Worm (Caenorhabditis elegans) whole organism, early embryonic: ENCODE data around the gene wapl-1.

Experiments
- B0310.2 ChIP-seq: sonication (generic microtip); optimal IDR thresholded peaks from 2 replicates; lab custom pipeline; 2016; ENCODE audit warnings: mild to moderate bottlenecking, missing genetic modification characterization, missing compliant biosample characterization
- aly-1 ChIP-seq: sonication (generic microtip); optimal IDR thresholded peaks from 2 replicates; lab custom pipeline; 2016; ENCODE audit warnings: missing genetic modification characterization, missing compliant biosample characterization
- ama-1 ChIP-seq: fragments of 150-350 bp; optimal IDR thresholded peaks from 2 replicates; lab custom pipeline; 2014
- ceh-13 ChIP-seq: fragments of 200-800 bp; sonication (Bioruptor generic); optimal IDR thresholded peaks from 2 replicates; lab custom pipeline; 2018; ENCODE audit warnings: mild to moderate bottlenecking, missing genetic modification characterization, missing compliant biosample characterization
- ceh-36 ChIP-seq: sonication (generic microtip); optimal IDR thresholded peaks from 2 replicates; lab custom pipeline; 2016; ENCODE audit warnings: missing genetic modification characterization, inconsistent platforms, missing compliant biosample characterization
- flt-1 ChIP-seq: fragments of 200-800 bp; sonication (Bioruptor generic); IDR thresholded peaks from 2 replicates; pipeline ENCODE4 v1.3.6; 2022; ENCODE audit warnings: missing genetic modification characterization, missing compliant biosample characterization
- hmbx-1 ChIP-seq: sonication (generic microtip); optimal IDR thresholded peaks from 2 replicates; lab custom pipeline; 2016; ENCODE audit warnings: mild to moderate bottlenecking, missing genetic modification characterization, missing compliant biosample characterization
- hmg-4 ChIP-seq: fragments of 200-800 bp; sonication (Bioruptor generic); optimal IDR thresholded peaks from 2 replicates; lab custom pipeline; 2018; ENCODE audit warnings: mild to moderate bottlenecking, missing genetic modification characterization, missing compliant biosample characterization
- pes-1 ChIP-seq: fragments of 200-800 bp; sonication (Bioruptor generic); IDR thresholded peaks from 2 replicates; pipeline ENCODE4 v1.3.6; 2022; ENCODE audit warnings: missing genetic modification reagents, missing genetic modification characterization, missing compliant biosample characterization
- sea-1 ChIP-seq: fragments of 200-800 bp; sonication (Bioruptor generic); conservative IDR thresholded peaks from 2 replicates; pipeline ENCODE4 v1.3.6; 2022; ENCODE audit warnings: missing genetic modification characterization, missing compliant biosample characterization
- tbx-11 ChIP-seq: fragments of 200-800 bp; sonication (Bioruptor generic); IDR thresholded peaks from 2 replicates; pipeline ENCODE4 v1.3.6; 2022; ENCODE audit warnings: missing genetic modification characterization, missing compliant biosample characterization
- tbx-37 ChIP-seq: fragments of 200-800 bp; sonication (Bioruptor generic); conservative IDR thresholded peaks from 2 replicates; pipeline ENCODE4 v1.3.6; 2022; ENCODE audit warnings: missing genetic modification reagents, missing genetic modification characterization, missing compliant biosample characterization
- tra-4 ChIP-seq: sonication (generic microtip); optimal IDR thresholded peaks from 2 replicates; lab custom pipeline; 2017; ENCODE audit warnings: missing genetic modification characterization, missing compliant biosample characterization

DNA sequence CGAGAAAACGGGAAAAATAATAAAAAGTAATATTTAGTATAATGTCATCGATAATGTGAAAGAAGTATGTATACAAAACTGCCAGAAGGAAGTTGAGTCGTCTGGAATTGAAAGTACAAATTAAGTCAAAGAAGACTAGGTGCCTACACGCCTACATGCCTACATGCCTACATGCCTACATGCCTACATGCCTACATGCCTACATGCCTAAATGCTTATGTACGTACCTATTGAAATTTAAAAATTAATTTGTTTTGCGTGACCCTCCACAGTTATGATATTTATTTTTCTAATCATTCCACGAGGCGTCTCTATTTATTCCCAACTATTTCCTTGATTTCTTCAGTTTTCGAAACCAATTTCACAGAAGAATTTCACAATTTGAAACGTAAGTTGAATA is 15.6 kb downstream of the wapl-1 start, which contains the start of the genes str-185 and R08C7.5:
- TF ChIP-seq ama-1 (lab: Kevin White, UChicago) = no peak
- TF ChIP-seq tbx-11 (GFP tag; lab: Robert Waterston, UW) = no peak
- TF ChIP-seq hmg-4 (GFP tag; lab: Kevin White, UChicago) = no peak
- TF ChIP-seq ceh-36 (tag; lab: Kevin White, UChicago) = no peak
- TF ChIP-seq tbx-37 (GFP tag; lab: Robert Waterston, UW) = no peak
- no peak for TF ChIP-seq sea-1
- TF ChIP-seq ceh-13 (GFP tag; lab: Kevin White, UChicago) = no peak
- TF ChIP-seq pes-1 (GFP tag; lab: Robert Waterston, UW) = no peak
- TF ChIP-seq tra-4 (tag; lab: Kevin White, UChicago) = no peak
- no peak for TF ChIP-seq B0310.2 (tag; lab: Kevin White, UChicago)
- no peak for TF ChIP-seq aly-1 (tag; lab: Kevin White, UChicago)
- no peak for TF ChIP-seq flt-1 (GFP tag; lab: Robert Waterston, UW)
- TF ChIP-seq hmbx-1 = no peak
